Fruit fly (Drosophila melanogaster) whole organism, wandering third instar larva: ENCODE data around the gene Zip102B.

ENCODE experiments used
- Dfd ChIP-seq: fragments of >200 bp; optimal IDR thresholded peaks from 2 replicates; lab custom pipeline; 2017; ENCODE audit warnings: missing biosample characterization, missing genetic modification characterization
- Hr78 ChIP-seq: fragments of >200 bp; optimal IDR thresholded peaks from 2 replicates; lab custom pipeline; 2017; ENCODE audit warnings: missing biosample characterization, missing genetic modification characterization
- Myc ChIP-seq: fragments of >200 bp; optimal IDR thresholded peaks from 2 replicates; lab custom pipeline; 2017
- brk ChIP-seq: fragments of 200-800 bp; sonication (Bioruptor generic); optimal IDR thresholded peaks from 2 replicates; lab custom pipeline; 2016; ENCODE audit warnings: missing biosample characterization, mild to moderate bottlenecking, missing genetic modification characterization
- dl ChIP-seq, 2 experiments: fragments of 175-275, 200-275 bp in 1 of 2; fragments of 200-275 bp in 1 of 2; sonication (Bioruptor generic); optimal IDR thresholded peaks; lab custom pipeline; 2018; ENCODE audit warnings: mild to moderate bottlenecking in 2 of 2, missing biosample characterization in 2 of 2, missing genetic modification characterization in 2 of 2, moderate library complexity in 2 of 2; ENCODE audit not compliant: partially characterized antibody in 2 of 2, insufficient read depth in 1 of 2
- fru ChIP-seq: fragments of 200-800 bp; sonication (Bioruptor generic); optimal IDR thresholded peaks from 3 replicates; lab custom pipeline; 2016; ENCODE audit warnings: missing biosample characterization, mild to moderate bottlenecking, missing genetic modification characterization
- rgr ChIP-seq: fragments of 200-800 bp; sonication (Bioruptor generic); optimal IDR thresholded peaks from 3 replicates; lab custom pipeline; 2016; ENCODE audit warnings: missing biosample characterization, mild to moderate bottlenecking, missing genetic modification characterization
- tai ChIP-seq: sonication (Bioruptor generic); optimal IDR thresholded peaks from 2 replicates; lab custom pipeline; 2016; ENCODE audit warnings: missing biosample characterization, missing genetic modification characterization

dm6 chr4:313696-314104, at the start of gene Zip102B:
- no peak for TF ChIP-seq rgr (GFP tag; lab: Kevin White, UChicago)
- no peak for TF ChIP-seq tai (GFP tag; lab: Kevin White, UChicago)
- no peak for TF ChIP-seq fru (GFP tag; lab: Kevin White, UChicago)
- TF ChIP-seq Myc (lab: Kevin White, UChicago) = no peak
- peak; percentile 72 for TF ChIP-seq Hr78
- TF ChIP-seq Dfd (GFP tag; lab: Kevin White, UChicago) = no peak
- no peak for TF ChIP-seq brk (GFP tag; lab: Kevin White, UChicago)
- TF ChIP-seq dl (GFP tag; optimal IDR thresholded peaks at IDR 0.05; lab: Kevin White, UChicago; ENCODE audit: insufficient read depth in 1 of 2, partially characterized antibody in 2 of 2) = no peak
